Worm (Caenorhabditis elegans): Measurements from ENCODE around the gene C07A12.18.

The C07A12.18 gene

DNA sequence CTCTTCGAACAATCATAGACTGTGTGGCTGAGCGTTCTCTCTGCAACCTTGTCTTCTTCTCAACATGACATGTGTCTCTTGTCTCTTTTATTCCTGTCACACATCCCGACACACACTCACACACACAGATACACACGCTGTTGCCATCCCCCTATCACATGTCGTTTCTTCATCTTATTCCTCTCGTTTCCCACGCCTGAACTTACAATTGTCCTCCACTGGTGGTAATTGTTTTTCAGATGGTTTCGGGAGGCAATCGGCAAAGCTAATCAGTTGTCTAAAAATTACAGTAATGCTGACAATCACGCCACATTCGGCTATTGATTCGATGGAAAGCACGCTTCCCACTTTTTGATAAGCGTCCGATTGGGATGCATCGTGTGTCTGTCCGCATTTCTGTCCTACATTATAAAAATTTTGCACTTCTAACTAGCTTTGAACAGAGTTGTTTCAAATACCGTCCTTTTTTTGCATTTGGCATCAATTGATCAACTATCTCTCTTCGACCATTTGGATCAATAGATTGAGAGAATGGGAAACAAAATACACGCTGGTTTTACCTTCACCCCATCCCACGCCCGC, 17.5 kb downstream of the C07A12.18 start, which contains the start of gene nhr-35 (continued):
- peak; percentile 26 for TF ChIP-seq ztf-3 (GFP tag; optimal IDR thresholded peaks at IDR 0.05)
- peak; percentile 93 for TF ChIP-seq ets-4 (GFP tag; optimal IDR thresholded peaks at IDR 0.05)
- TF ChIP-seq C06A6.2 (GFP tag; conservative IDR thresholded peaks at IDR 0.05) = peak; percentile 44; the same call in 1 of the 2 replicates
- TF ChIP-seq xnd-1 (tag; optimal IDR thresholded peaks at IDR 0.05) = no peak

DNA sequence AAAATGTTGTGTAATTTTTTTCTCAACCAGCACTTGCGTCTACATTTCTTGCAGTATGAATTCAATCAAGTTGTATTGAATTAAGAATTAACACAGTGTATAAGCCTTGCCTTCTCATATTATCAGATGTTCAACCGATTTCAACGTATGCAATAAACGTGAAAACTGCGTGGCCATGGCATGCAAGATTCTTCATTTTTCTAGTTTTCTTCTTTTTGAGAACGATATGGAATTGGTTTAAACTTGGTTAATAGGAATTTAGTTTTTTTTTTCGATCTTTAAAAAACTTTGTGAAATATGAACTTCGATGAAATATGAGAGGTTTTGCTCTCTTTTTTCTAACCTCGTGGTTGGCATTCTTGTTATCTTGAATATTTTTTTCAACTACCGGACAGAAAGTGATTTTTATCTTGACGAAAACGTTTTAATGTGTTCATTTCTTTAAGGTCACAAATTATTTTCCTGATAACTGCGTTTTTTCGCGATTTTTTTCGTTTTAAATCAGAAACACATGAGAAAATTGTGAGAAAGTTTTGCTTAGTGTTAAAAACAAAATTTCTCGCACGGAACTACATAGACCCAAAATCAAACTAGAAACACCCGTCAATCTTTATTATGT, 19.2 kb downstream of the C07A12.18 start:
- no peak for TF ChIP-seq madf-10 (tag; optimal IDR thresholded peaks at IDR 0.05)
- no peak for TF ChIP-seq tbp1 (GFP tag; optimal IDR thresholded peaks at IDR 0.05)
- no peak for TF ChIP-seq F39B2.1 (GFP tag; IDR thresholded peaks at IDR 0.05)
- TF ChIP-seq lin-40 (tag; optimal IDR thresholded peaks at IDR 0.05) = peak; percentile 16
- no peak for TF ChIP-seq xnd-1 (tag; optimal IDR thresholded peaks at IDR 0.05)
- TF ChIP-seq nhr-80 (tag; optimal IDR thresholded peaks at IDR 0.05) = peak; percentile 77

DNA sequence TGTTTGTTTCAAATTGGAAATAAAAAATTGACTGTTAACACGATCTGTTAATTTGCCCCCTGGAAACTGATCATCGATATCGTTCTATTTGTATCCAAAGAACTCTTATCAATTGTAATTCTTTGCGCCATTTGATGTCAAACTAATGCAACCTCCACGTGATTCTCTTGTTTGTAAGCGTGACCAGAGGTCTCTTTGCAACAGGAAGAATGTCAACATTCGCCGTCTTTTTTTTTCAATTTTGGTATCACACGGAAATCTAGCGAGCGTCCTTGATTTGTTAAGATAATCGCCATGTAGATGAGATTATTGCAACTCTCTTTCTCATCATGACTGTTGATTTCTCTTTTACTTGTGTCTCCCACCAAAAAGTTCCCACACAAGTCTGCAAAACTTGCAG, 20.8 kb downstream of the C07A12.18 start:
- TF ChIP-seq madf-3 (GFP tag; IDR thresholded peaks at IDR 0.05) (no peak), akir-1 (GFP tag; optimal IDR thresholded peaks at IDR 0.05) (no peak), nhr-80 (tag; optimal IDR thresholded peaks at IDR 0.05) (peak; percentile 82), cebp-1 (GFP tag; IDR thresholded peaks at IDR 0.05) (no peak), cebp-1 (tag; optimal IDR thresholded peaks at IDR 0.05) (peak; percentile 31), egl-18 (GFP tag; IDR thresholded peaks at IDR 0.05) (no peak), let-607 (tag; optimal IDR thresholded peaks at IDR 0.05) (peak in 1 of 2 experiments; percentile 2), lin-40 (tag; optimal IDR thresholded peaks at IDR 0.05) (peak; percentile 72), ztf-26 (tag; optimal IDR thresholded peaks at IDR 0.05) (peak; percentile 59), ZK185.1 (tag; optimal IDR thresholded peaks at IDR 0.05; ENCODE audit: poor library complexity, severe bottlenecking) (no peak), sptf-2 (GFP tag; optimal IDR thresholded peaks at IDR 0.05) (no peak), dox-1 (GFP tag; IDR thresholded peaks at IDR 0.05) (peak; percentile 19; the same call in 1 of the 2 replicates), somi-1 (GFP tag; optimal IDR thresholded peaks at IDR 0.05) (peak; percentile 49), tbp1 (GFP tag; optimal IDR thresholded peaks at IDR 0.05) (peak; percentile 23), K11D2.4 (GFP tag; IDR thresholded peaks at IDR 0.05) (0 out of 2 replicates have a peak, but pooled peaks have one; percentile 24), C17E4.6 (GFP tag; IDR thresholded peaks at IDR 0.05) (no peak), nfya-2 (GFP tag; IDR thresholded peaks at IDR 0.05) (no peak), lin-26 (GFP tag; IDR thresholded peaks at IDR 0.05) (no peak)

DNA sequence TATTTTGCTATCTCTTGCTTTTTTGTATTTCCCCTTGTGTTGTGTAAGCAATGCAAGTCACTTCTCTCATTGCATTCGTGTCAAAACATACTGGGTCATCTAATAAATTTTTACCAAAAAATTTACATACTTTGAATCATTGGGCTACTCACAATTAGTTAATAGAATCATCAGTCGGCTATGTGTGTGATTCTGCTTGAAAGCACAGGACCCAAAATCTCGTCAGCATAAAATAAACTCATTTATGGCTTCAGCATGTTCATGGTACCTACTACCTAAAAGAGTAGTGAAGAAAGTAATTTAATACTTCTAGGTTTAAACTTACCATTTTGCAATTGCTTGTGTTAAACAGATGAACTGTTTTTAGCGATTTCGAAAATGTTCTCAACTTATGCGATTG, 23.3 kb downstream of the C07A12.18 start:
- peak; percentile 1 for TF ChIP-seq lin-40 (tag; optimal IDR thresholded peaks at IDR 0.05)
- peak; percentile 6 for TF ChIP-seq ZK185.1 (tag; optimal IDR thresholded peaks at IDR 0.05; ENCODE audit: poor library complexity, severe bottlenecking)
- peak; percentile 71 for TF ChIP-seq ama-1 (optimal IDR thresholded peaks at IDR 0.05)
- TF ChIP-seq ama-1 (GFP tag; optimal IDR thresholded peaks at IDR 0.05) = no peak
- no peak for TF ChIP-seq ekl-4 (GFP tag; IDR thresholded peaks at IDR 0.05)

DNA sequence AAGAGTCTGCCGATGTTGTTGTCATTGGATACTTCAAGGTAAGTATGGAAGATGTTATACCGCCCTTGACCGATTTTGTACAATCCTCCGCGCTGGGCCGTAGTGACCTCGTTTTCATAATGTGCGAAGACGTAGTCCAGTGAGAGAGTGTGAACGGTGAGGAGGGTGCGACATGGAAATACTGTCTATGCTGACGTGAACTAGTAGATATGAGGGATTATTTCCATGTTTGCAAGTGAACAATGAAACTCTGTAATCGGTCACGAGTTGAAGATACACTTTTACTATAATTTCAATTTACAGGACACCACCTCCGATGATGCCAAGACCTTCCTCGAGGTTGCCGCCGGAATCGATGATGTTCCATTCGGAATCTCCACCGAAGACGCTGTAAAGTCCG, 24.9 kb downstream of the C07A12.18 start:
- TF ChIP-seq dpff-1 (tag; optimal IDR thresholded peaks at IDR 0.05) (no peak), rpc-1 (optimal IDR thresholded peaks at IDR 0.05) (no peak), rpc-1 (tag; optimal IDR thresholded peaks at IDR 0.05) (no peak), nfya-2 (GFP tag; IDR thresholded peaks at IDR 0.05) (no peak), pbrm-1 (GFP tag; IDR thresholded peaks at IDR 0.05) (no peak), madf-8 (GFP tag; conservative IDR thresholded peaks at IDR 0.05) (no peak), tlf-1 (GFP tag; optimal IDR thresholded peaks at IDR 0.05) (no peak)
